Worm (Caenorhabditis elegans): Measurements from ENCODE around the gene cyn-7.
A peak's percentile ranks its signal among the peaks of the same experiment; 100 is the strongest.

cyn-7 gene

ce11 chrV:15136772-15137171 lies 50.4 kb downstream of the cyn-7 start, which contains the start of gene aipl-1 (continued):
- TF ChIP-seq ama-1 (optimal IDR thresholded peaks at IDR 0.05) (no peak), ama-1 (GFP tag; optimal IDR thresholded peaks at IDR 0.05) (no peak), Y56A3A.18 (GFP tag; IDR thresholded peaks at IDR 0.05) (no peak), egrh-3 (GFP tag; IDR thresholded peaks at IDR 0.05) (no peak), xnd-1 (tag; optimal IDR thresholded peaks at IDR 0.05) (no peak), K12H6.12 (tag; optimal IDR thresholded peaks at IDR 0.05) (no peak), zim-3 (tag; optimal IDR thresholded peaks at IDR 0.05) (no peak), C06A6.2 (GFP tag; conservative IDR thresholded peaks at IDR 0.05) (no peak), Y95B8A.8 (GFP tag; IDR thresholded peaks at IDR 0.05) (0 out of 2 replicates have a peak, but pooled peaks have one; percentile 31), K11D2.4 (GFP tag; IDR thresholded peaks at IDR 0.05) (no peak), athp-1 (tag; optimal IDR thresholded peaks at IDR 0.05) (no peak), tlf-1 (GFP tag; optimal IDR thresholded peaks at IDR 0.05) (no peak), F10E7.11 (tag; optimal IDR thresholded peaks at IDR 0.05) (no peak), cebp-1 (GFP tag; IDR thresholded peaks at IDR 0.05) (0 out of 2 replicates have a peak, but pooled peaks have one; percentile 36), cebp-1 (tag; optimal IDR thresholded peaks at IDR 0.05) (no peak), nhr-120 (GFP tag; IDR thresholded peaks at IDR 0.05) (no peak), lin-35 (GFP tag; optimal IDR thresholded peaks at IDR 0.05) (peak in 1 of 3 experiments; percentile 53), egl-18 (GFP tag; IDR thresholded peaks at IDR 0.05) (no peak), attf-5 (GFP tag; optimal IDR thresholded peaks at IDR 0.05) (peak; percentile 73), F23B12.7 (tag; optimal IDR thresholded peaks at IDR 0.05; ENCODE audit: insufficient read depth) (peak; percentile 76), unc-130 (GFP tag; optimal IDR thresholded peaks at IDR 0.05) (no peak), madf-10 (tag; optimal IDR thresholded peaks at IDR 0.05) (peak; percentile 8), B0336.3 (GFP tag; IDR thresholded peaks at IDR 0.05) (no peak), rpc-1 (optimal IDR thresholded peaks at IDR 0.05) (no peak), rpc-1 (tag; optimal IDR thresholded peaks at IDR 0.05) (no peak), nhr-27 (tag; optimal IDR thresholded peaks at IDR 0.05) (no peak), ccch-3 (GFP tag; optimal IDR thresholded peaks at IDR 0.05) (no peak), hlh-12 (tag; optimal IDR thresholded peaks at IDR 0.05) (no peak), akir-1 (GFP tag; optimal IDR thresholded peaks at IDR 0.05) (no peak), ztf-6 (GFP tag; IDR thresholded peaks at IDR 0.05) (no peak), nfya-1 (tag; optimal IDR thresholded peaks at IDR 0.05; ENCODE audit: borderline replicate concordance, insufficient read depth) (no peak), mxl-1 (tag; optimal IDR thresholded peaks at IDR 0.05) (no peak), dpff-1 (tag; optimal IDR thresholded peaks at IDR 0.05) (no peak), rec-8 (tag; optimal IDR thresholded peaks at IDR 0.05) (no peak), atf-7 (tag; optimal IDR thresholded peaks at IDR 0.05) (no peak), ceh-100 (GFP tag; IDR thresholded peaks at IDR 0.05) (peak; percentile 95), ekl-4 (GFP tag; IDR thresholded peaks at IDR 0.05) (no peak), F37B4.10 (GFP tag; IDR thresholded peaks at IDR 0.05) (no peak), snpc-1.3 (tag; optimal IDR thresholded peaks at IDR 0.05; ENCODE audit: insufficient read depth) (no peak), him-1 (tag; optimal IDR thresholded peaks at IDR 0.05) (no peak), Y53F4B.3 (GFP tag; IDR thresholded peaks at IDR 0.05) (no peak), lag-1 (GFP tag; IDR thresholded peaks at IDR 0.05) (no peak), F49E8.2 (tag; optimal IDR thresholded peaks at IDR 0.05; ENCODE audit: insufficient read depth) (peak; percentile 77), gei-17 (GFP tag; optimal IDR thresholded peaks at IDR 0.05) (no peak), ceh-79 (tag; optimal IDR thresholded peaks at IDR 0.05) (no peak), ztf-26 (tag; optimal IDR thresholded peaks at IDR 0.05) (no peak), lsl-1 (GFP tag; optimal IDR thresholded peaks at IDR 0.05) (peak; percentile 48), die-1 (tag; optimal IDR thresholded peaks at IDR 0.05) (no peak), ceh-40 (GFP tag; IDR thresholded peaks at IDR 0.05) (no peak), ceh-91 (GFP tag; IDR thresholded peaks at IDR 0.05) (peak; percentile 46), F57C9.4 (tag; optimal IDR thresholded peaks at IDR 0.05) (no peak)

Data from whole organism, young adult.